ENCODE assay signal across 1 fruit fly cellular context in the genomic region with DNA sequence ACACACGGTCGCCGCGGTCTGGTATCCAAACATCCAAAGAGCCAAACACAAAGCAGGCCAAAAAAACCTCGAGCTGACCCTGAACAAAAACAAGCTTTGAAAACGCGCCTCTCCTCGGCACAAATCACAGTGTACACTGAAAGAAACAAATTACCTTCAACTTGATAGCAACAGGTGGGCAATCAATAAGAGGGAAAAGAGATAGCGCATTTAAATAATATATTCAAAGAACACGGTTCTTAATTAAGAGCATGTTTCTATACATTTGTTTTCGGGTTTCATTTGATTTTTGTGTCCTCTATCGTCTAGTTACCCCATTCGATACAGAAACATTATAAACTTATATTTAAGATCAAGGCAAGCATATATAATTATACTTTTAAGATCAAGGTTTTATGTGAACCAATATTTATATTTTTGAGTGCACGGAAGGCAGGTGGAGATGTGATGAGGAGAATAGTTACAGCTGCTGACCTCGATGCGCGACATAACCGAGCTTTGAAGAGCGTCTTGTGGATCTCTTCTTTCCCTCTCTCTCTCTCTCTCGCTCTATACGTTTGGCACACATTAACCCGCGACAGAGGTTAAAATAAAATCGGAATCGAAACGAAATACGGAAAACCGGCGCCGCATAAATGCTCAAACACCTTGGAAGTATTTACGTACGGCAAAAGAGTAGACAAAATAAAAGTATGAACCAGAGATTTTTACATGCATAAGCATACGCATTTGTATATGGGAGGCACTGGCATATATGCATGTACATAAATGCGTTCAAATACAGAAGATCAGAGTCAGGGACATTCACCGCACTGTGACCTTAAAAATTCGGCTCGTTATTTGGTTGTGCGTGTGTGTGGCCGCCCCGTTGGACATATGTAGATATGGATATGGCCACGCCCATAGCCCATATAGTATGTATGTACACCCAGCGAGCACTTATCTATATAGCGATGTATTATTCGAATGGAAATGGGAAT.
TF ChIP-seq lines count a peak whose summit lies in the region.

No protein-coding gene starts in this region.

TF ChIP-seq in whole organism, embryonic, 481 proteins besides CTCF, POLR2A, EP300 and RAD21 (continued from another document and continues in another):
- peak; percentile 66 for TF ChIP-seq sd (tag; optimal IDR thresholded peaks at IDR 0.05; lab: Kevin White, UChicago)
- TF ChIP-seq CG2116 (GFP tag; optimal IDR thresholded peaks at IDR 0.05; lab: Kevin White, UChicago) = peak; percentile 39
- TF ChIP-seq eve (GFP tag; optimal IDR thresholded peaks at IDR 0.05; lab: Kevin White, UChicago) = peak in 1 of 2 experiments; percentile 95
- TF ChIP-seq CG34376 (GFP tag; optimal IDR thresholded peaks at IDR 0.05; lab: Kevin White, UChicago) = peak; percentile 71
- peak; percentile 47 for TF ChIP-seq CG14667 (GFP tag; IDR thresholded peaks at IDR 0.05; lab: Robert Waterston, UW)
- TF ChIP-seq Vsx1 (GFP tag; optimal IDR thresholded peaks at IDR 0.05; lab: Kevin White, UChicago) = peak; percentile 88
- peak; percentile 56 to 72 for TF ChIP-seq chif (GFP tag; optimal IDR thresholded peaks at IDR 0.05; lab: Kevin White, UChicago)
- TF ChIP-seq CG4404 (GFP tag; IDR thresholded peaks at IDR 0.05; lab: Robert Waterston, UW) = no peak
- TF ChIP-seq tna (GFP tag; IDR thresholded peaks at IDR 0.05; lab: Robert Waterston, UW; ENCODE audit: partially characterized antibody) = no peak
- TF ChIP-seq caup (GFP tag; optimal IDR thresholded peaks at IDR 0.05; lab: Kevin White, UChicago; ENCODE audit: severe bottlenecking) = peak; percentile 83
- peak; percentile 79 for TF ChIP-seq gro (GFP tag; optimal IDR thresholded peaks at IDR 0.05; lab: Kevin White, UChicago)
- peak; percentile 85 for TF ChIP-seq ind (GFP tag; optimal IDR thresholded peaks at IDR 0.05; lab: Kevin White, UChicago)
- peak; percentile 54 for TF ChIP-seq grn (GFP tag; optimal IDR thresholded peaks at IDR 0.05; lab: Kevin White, UChicago)
- no peak for TF ChIP-seq CG42726 (GFP tag; IDR thresholded peaks at IDR 0.05; lab: Robert Waterston, UW; ENCODE audit: partially characterized antibody)
- peak; percentile 69 for TF ChIP-seq Six4 (GFP tag; optimal IDR thresholded peaks at IDR 0.05; lab: Kevin White, UChicago)
- TF ChIP-seq ssp (GFP tag; IDR thresholded peaks at IDR 0.05; lab: Robert Waterston, UW) = peak; percentile 63
- TF ChIP-seq MESR4 (GFP tag; optimal IDR thresholded peaks at IDR 0.05; lab: Kevin White, UChicago) = peak; percentile 3
- TF ChIP-seq CG11695 (GFP tag; IDR thresholded peaks at IDR 0.05; lab: Robert Waterston, UW) = peak; percentile 82
- peak; percentile 38 for TF ChIP-seq CG14965 (GFP tag; optimal IDR thresholded peaks at IDR 0.05; lab: Kevin White, UChicago; ENCODE audit: borderline replicate concordance)
- peak; percentile 71 for TF ChIP-seq CG7372 (GFP tag; IDR thresholded peaks at IDR 0.05; lab: Robert Waterston, UW)
- TF ChIP-seq Jarid2 (GFP tag; optimal IDR thresholded peaks at IDR 0.05; lab: Kevin White, UChicago) = peak; percentile 66
- TF ChIP-seq HLH4C (GFP tag; IDR thresholded peaks at IDR 0.05; lab: Robert Waterston, UW; ENCODE audit: partially characterized antibody) = no peak
- TF ChIP-seq bbx (GFP tag; IDR thresholded peaks at IDR 0.05; lab: Robert Waterston, UW; ENCODE audit: partially characterized antibody) = no peak
- TF ChIP-seq CG10654 (GFP tag; optimal IDR thresholded peaks at IDR 0.05; lab: Kevin White, UChicago) = peak; percentile 71
- TF ChIP-seq scrt (GFP tag; optimal IDR thresholded peaks at IDR 0.05; lab: Kevin White, UChicago) = peak; percentile 86
- peak; percentile 41 for TF ChIP-seq CG1792 (GFP tag; optimal IDR thresholded peaks at IDR 0.05; lab: Kevin White, UChicago)
- peak; percentile 1; the same call in 1 of the 2 replicates for TF ChIP-seq unc-4 (GFP tag; IDR thresholded peaks at IDR 0.05; lab: Robert Waterston, UW; ENCODE audit: partially characterized antibody)
- peak; percentile 79 for TF ChIP-seq ase (GFP tag; IDR thresholded peaks at IDR 0.05; lab: Robert Waterston, UW)
- peak; percentile 90 for TF ChIP-seq Dek (tag; optimal IDR thresholded peaks at IDR 0.05; lab: Kevin White, UChicago)
- peak; percentile 74 for TF ChIP-seq CG18476 (GFP tag; optimal IDR thresholded peaks at IDR 0.05; lab: Kevin White, UChicago)
- TF ChIP-seq CG11085 (GFP tag; IDR thresholded peaks at IDR 0.05; lab: Robert Waterston, UW) = no peak
- peak; percentile 44 for TF ChIP-seq repo (GFP tag; optimal IDR thresholded peaks at IDR 0.05; lab: Kevin White, UChicago)
- peak; percentile 71 for TF ChIP-seq Chrac-16 (GFP tag; optimal IDR thresholded peaks at IDR 0.05; lab: Kevin White, UChicago)
- peak; percentile 84 for TF ChIP-seq CG6689 (GFP tag; IDR thresholded peaks at IDR 0.05; lab: Robert Waterston, UW)
- no peak for TF ChIP-seq Neu2 (GFP tag; optimal IDR thresholded peaks at IDR 0.05; lab: Kevin White, UChicago; ENCODE audit: borderline replicate concordance)
- peak; percentile 69 for TF ChIP-seq Hmx (GFP tag; optimal IDR thresholded peaks at IDR 0.05; lab: Kevin White, UChicago)
- TF ChIP-seq ap (GFP tag; IDR thresholded peaks at IDR 0.05; lab: Robert Waterston, UW) = peak; percentile 50
- no peak for TF ChIP-seq rib (GFP tag; IDR thresholded peaks at IDR 0.05; lab: Robert Waterston, UW)
- TF ChIP-seq CG34422 (GFP tag; IDR thresholded peaks at IDR 0.05; lab: Robert Waterston, UW) = peak; percentile 70; the same call in 2 of the 3 replicates
- peak; percentile 64 for TF ChIP-seq cato (GFP tag; optimal IDR thresholded peaks at IDR 0.05; lab: Kevin White, UChicago; ENCODE audit: borderline replicate concordance)
- TF ChIP-seq CG33557 (GFP tag; optimal IDR thresholded peaks at IDR 0.05; lab: Kevin White, UChicago) = peak; percentile 67
- no peak for TF ChIP-seq CG3726 (GFP tag; IDR thresholded peaks at IDR 0.05; lab: Robert Waterston, UW)
- peak; percentile 50 for TF ChIP-seq CG8944 (GFP tag; optimal IDR thresholded peaks at IDR 0.05; lab: Kevin White, UChicago)
- peak; percentile 78 for TF ChIP-seq CG6765 (GFP tag; optimal IDR thresholded peaks at IDR 0.05; lab: Kevin White, UChicago)
- TF ChIP-seq Sry-δ (GFP tag; optimal IDR thresholded peaks at IDR 0.05; lab: Kevin White, UChicago) = peak; percentile 26
- TF ChIP-seq CG3995 (GFP tag; optimal IDR thresholded peaks at IDR 0.05; lab: Kevin White, UChicago) = peak; percentile 22
- TF ChIP-seq knrl (GFP tag; IDR thresholded peaks at IDR 0.05; lab: Robert Waterston, UW; ENCODE audit: partially characterized antibody) = no peak
- TF ChIP-seq CG15514 (GFP tag; optimal IDR thresholded peaks at IDR 0.05; lab: Kevin White, UChicago) = peak; percentile 55
- no peak for TF ChIP-seq HLHmδ (GFP tag; optimal IDR thresholded peaks at IDR 0.05; lab: Kevin White, UChicago)
- TF ChIP-seq CG17359 (tag; optimal IDR thresholded peaks at IDR 0.05; lab: Kevin White, UChicago) = peak; percentile 87
- no peak for TF ChIP-seq cad (GFP tag; optimal IDR thresholded peaks at IDR 0.05; lab: Kevin White, UChicago)
- TF ChIP-seq pnt (GFP tag; optimal IDR thresholded peaks at IDR 0.05; lab: Kevin White, UChicago) = peak; percentile 66
- TF ChIP-seq gfzf (GFP tag; optimal IDR thresholded peaks at IDR 0.05; lab: Kevin White, UChicago) = no peak
- peak; percentile 23; the same call in 1 of the 2 replicates for TF ChIP-seq CG32772 (GFP tag; IDR thresholded peaks at IDR 0.05; lab: Robert Waterston, UW)
- TF ChIP-seq bcd (GFP tag; optimal IDR thresholded peaks at IDR 0.05; lab: Kevin White, UChicago) = peak; percentile 89
- peak; percentile 91 for TF ChIP-seq Ets65A (GFP tag; lab: Kevin White, UChicago)
- peak; percentile 91 for TF ChIP-seq grau (tag; optimal IDR thresholded peaks at IDR 0.05; lab: Kevin White, UChicago)
- peak; percentile 80 for TF ChIP-seq Rfx (GFP tag; IDR thresholded peaks at IDR 0.05; lab: Robert Waterston, UW)
- peak in 1 of 2 experiments; percentile 93 for TF ChIP-seq Hr78 (GFP tag; optimal IDR thresholded peaks at IDR 0.05; lab: Kevin White, UChicago)
- TF ChIP-seq gcm2 (GFP tag; optimal IDR thresholded peaks at IDR 0.05; lab: Kevin White, UChicago) = peak; percentile 83
- TF ChIP-seq CG4730 (GFP tag; IDR thresholded peaks at IDR 0.05; lab: Robert Waterston, UW) = peak; percentile 26; the same call in 1 of the 2 replicates
- peak; percentile 75 for TF ChIP-seq ttk (GFP tag; IDR thresholded peaks at IDR 0.05; lab: Robert Waterston, UW)
- 0 out of 3 replicates have a peak, but pooled peaks have one; percentile 27 for TF ChIP-seq otp (GFP tag; IDR thresholded peaks at IDR 0.05; lab: Robert Waterston, UW)
- TF ChIP-seq CG12236 (GFP tag; optimal IDR thresholded peaks at IDR 0.05; lab: Kevin White, UChicago) = peak; percentile 45
- TF ChIP-seq Bdp1 (GFP tag; optimal IDR thresholded peaks at IDR 0.05; lab: Kevin White, UChicago) = peak; percentile 63
- peak; percentile 71 for TF ChIP-seq corto (GFP tag; optimal IDR thresholded peaks at IDR 0.05; lab: Kevin White, UChicago)
- TF ChIP-seq ac (GFP tag; optimal IDR thresholded peaks at IDR 0.05; lab: Kevin White, UChicago) = peak; percentile 35
- TF ChIP-seq row (GFP tag; IDR thresholded peaks at IDR 0.05; lab: Robert Waterston, UW) = peak; percentile 82
- TF ChIP-seq CG13287 (GFP tag; IDR thresholded peaks at IDR 0.05; lab: Robert Waterston, UW; ENCODE audit: partially characterized antibody) = peak; percentile 18; the same call in 1 of the 2 replicates
- peak; percentile 48; the same call in 1 of the 2 replicates for TF ChIP-seq Rx (GFP tag; IDR thresholded peaks at IDR 0.05; lab: Robert Waterston, UW)
- no peak for TF ChIP-seq CG16813 (GFP tag; IDR thresholded peaks at IDR 0.05; lab: Robert Waterston, UW; ENCODE audit: partially characterized antibody)
- TF ChIP-seq sens (GFP tag; lab: Kevin White, UChicago) = peak; percentile 97
- TF ChIP-seq Dip3 (GFP tag; optimal IDR thresholded peaks at IDR 0.05; lab: Kevin White, UChicago) = peak; percentile 72
- TF ChIP-seq B-H1 (GFP tag; IDR thresholded peaks at IDR 0.05; lab: Robert Waterston, UW) = peak; percentile 67
- TF ChIP-seq CG9609 (GFP tag; optimal IDR thresholded peaks at IDR 0.05; lab: Kevin White, UChicago) = peak; percentile 72
- peak; percentile 44 for TF ChIP-seq Ravus (GFP tag; IDR thresholded peaks at IDR 0.05; lab: Robert Waterston, UW)
- TF ChIP-seq CG11504 (tag; optimal IDR thresholded peaks at IDR 0.05; lab: Kevin White, UChicago) = peak; percentile 92
- peak; percentile 88 for TF ChIP-seq Hmr (GFP tag; optimal IDR thresholded peaks at IDR 0.05; lab: Kevin White, UChicago)
- peak; percentile 58 for TF ChIP-seq Antp (GFP tag; optimal IDR thresholded peaks at IDR 0.05; lab: Kevin White, UChicago)
- peak; percentile 86 for TF ChIP-seq CG1529 (GFP tag; optimal IDR thresholded peaks at IDR 0.05; lab: Kevin White, UChicago)
- 0 out of 2 replicates have a peak, but pooled peaks have one; percentile 39 for TF ChIP-seq Nf-YA (GFP tag; IDR thresholded peaks at IDR 0.05; lab: Robert Waterston, UW)
- peak; percentile 61; the same call in 2 of the 3 replicates for TF ChIP-seq Dbx (GFP tag; IDR thresholded peaks at IDR 0.05; lab: Robert Waterston, UW)
- peak; percentile 79 for TF ChIP-seq tgo (GFP tag; IDR thresholded peaks at IDR 0.05; lab: Robert Waterston, UW)
- peak; percentile 57; the same call in 1 of the 2 replicates for TF ChIP-seq NFAT (GFP tag; IDR thresholded peaks at IDR 0.05; lab: Robert Waterston, UW)
- no peak for TF ChIP-seq Lpt (GFP tag; optimal IDR thresholded peaks at IDR 0.05; lab: Kevin White, UChicago)
- TF ChIP-seq toy (GFP tag; IDR thresholded peaks at IDR 0.05; lab: Robert Waterston, UW) = no peak
- peak; percentile 41 for TF ChIP-seq Atf3 (GFP tag; optimal IDR thresholded peaks at IDR 0.05; lab: Kevin White, UChicago)
- TF ChIP-seq YL-1 (GFP tag; optimal IDR thresholded peaks at IDR 0.05; lab: Kevin White, UChicago) = peak; percentile 31
- TF ChIP-seq CG17612 (GFP tag; IDR thresholded peaks at IDR 0.05; lab: Robert Waterston, UW) = no peak
- TF ChIP-seq Spps (tag; optimal IDR thresholded peaks at IDR 0.05; lab: Kevin White, UChicago) = peak; percentile 42
- TF ChIP-seq Adf1 (GFP tag; IDR thresholded peaks at IDR 0.05; lab: Robert Waterston, UW) = peak; percentile 32
- TF ChIP-seq ci (GFP tag; IDR thresholded peaks at IDR 0.05; lab: Robert Waterston, UW) = peak; percentile 48; the same call in 2 of the 3 replicates
- no peak for TF ChIP-seq prd (optimal IDR thresholded peaks at IDR 0.05; lab: Kevin White, UChicago)
- peak; percentile 81 for TF ChIP-seq prd (GFP tag; IDR thresholded peaks at IDR 0.05; lab: Robert Waterston, UW)
- peak; percentile 91 for TF ChIP-seq CG18262 (tag; optimal IDR thresholded peaks at IDR 0.05; lab: Kevin White, UChicago)
- peak; percentile 51; the same call in 1 of the 2 replicates for TF ChIP-seq peb (GFP tag; IDR thresholded peaks at IDR 0.05; lab: Robert Waterston, UW)
- TF ChIP-seq CG15011 (GFP tag; optimal IDR thresholded peaks at IDR 0.05; lab: Kevin White, UChicago) = peak; percentile 70
- no peak for TF ChIP-seq CG6791 (GFP tag; IDR thresholded peaks at IDR 0.05; lab: Robert Waterston, UW; ENCODE audit: partially characterized antibody)
- peak; percentile 78 for TF ChIP-seq slbo (GFP tag; IDR thresholded peaks at IDR 0.05; lab: Robert Waterston, UW)
- peak; percentile 82 for TF ChIP-seq Meics (GFP tag; optimal IDR thresholded peaks at IDR 0.05; lab: Kevin White, UChicago)
- peak; percentile 82 for TF ChIP-seq CG10267 (tag; optimal IDR thresholded peaks at IDR 0.05; lab: Kevin White, UChicago)
- TF ChIP-seq CG16815 (GFP tag; optimal IDR thresholded peaks at IDR 0.05; lab: Kevin White, UChicago) = peak; percentile 60
- no peak for TF ChIP-seq mld (GFP tag; IDR thresholded peaks at IDR 0.05; lab: Robert Waterston, UW; ENCODE audit: partially characterized antibody)
- peak; percentile 75 for TF ChIP-seq CG4854 (GFP tag; optimal IDR thresholded peaks at IDR 0.05; lab: Kevin White, UChicago)
- TF ChIP-seq hb (GFP tag; IDR thresholded peaks at IDR 0.05; lab: Robert Waterston, UW; ENCODE audit: partially characterized antibody) = no peak
- TF ChIP-seq Hr39 (optimal IDR thresholded peaks at IDR 0.05; lab: Kevin White, UChicago) = no peak
- 0 out of 2 replicates have a peak, but pooled peaks have one; percentile 11 for TF ChIP-seq GATAe (GFP tag; conservative IDR thresholded peaks at IDR 0.05; lab: Robert Waterston, UW)
- TF ChIP-seq Hand (GFP tag; optimal IDR thresholded peaks at IDR 0.05; lab: Kevin White, UChicago) = peak; percentile 74
- peak; percentile 83 for TF ChIP-seq az2 (GFP tag; optimal IDR thresholded peaks at IDR 0.05; lab: Kevin White, UChicago)
- TF ChIP-seq CG3407 (GFP tag; optimal IDR thresholded peaks at IDR 0.05; lab: Kevin White, UChicago) = peak; percentile 82
- TF ChIP-seq CG15696 (tag; optimal IDR thresholded peaks at IDR 0.05; lab: Kevin White, UChicago) = peak; percentile 48
- TF ChIP-seq CG3065 (GFP tag; optimal IDR thresholded peaks at IDR 0.05; lab: Kevin White, UChicago) = peak; percentile 33
- peak; percentile 90 for TF ChIP-seq PHDP (tag; optimal IDR thresholded peaks at IDR 0.05; lab: Kevin White, UChicago)
- TF ChIP-seq Xbp1 (GFP tag; optimal IDR thresholded peaks at IDR 0.05; lab: Kevin White, UChicago) = peak; percentile 85
